Fruit fly (Drosophila melanogaster) whole organism: ENCODE measurements around the gene CG9691.

ENCODE experiments used
- CG8478 ChIP-seq: fragments of >200 bp; optimal IDR thresholded peaks from 2 replicates; lab custom pipeline; 2018; ENCODE audit warnings: inconsistent platforms
- Dll ChIP-seq: fragments of >200 bp; optimal IDR thresholded peaks from 2 replicates; lab custom pipeline; 2017
- EcR ChIP-seq, 2 experiments: fragments of >200 bp; optimal IDR thresholded peaks; 2 replicates each; lab custom pipeline; 2017; ENCODE audit warnings: missing biosample characterization in 2 of 2, missing genetic modification characterization in 2 of 2, missing genetic modification reagents in 2 of 2
- psq ChIP-seq: fragments of >200 bp; optimal IDR thresholded peaks from 2 replicates; lab custom pipeline; 2017
- usp ChIP-seq: fragments of >200 bp; optimal IDR thresholded peaks from 2 replicates; lab custom pipeline; 2017; ENCODE audit warnings: missing biosample characterization, missing genetic modification characterization, mixed read lengths

- TF ChIP-seq psq (lab: Kevin White, UChicago) (no peak), CG8478 (no peak), usp (GFP tag; lab: Kevin White, UChicago) (no peak), EcR (GFP tag; optimal IDR thresholded peaks at IDR 0.05; lab: Kevin White, UChicago) (no peak), Dll (lab: Kevin White, UChicago) (no peak)
Observed at dm6 chrX:9879570-9879969, 4.7 kb upstream of the CG9691 start, which contains the start of gene CG9686.
